Worm (Caenorhabditis elegans) whole organism, L2 larva: ENCODE results near the gene T22B7.22.

ENCODE experiments used
- C34F6.9 ChIP-seq: fragments of 150-350 bp; optimal IDR thresholded peaks from 2 replicates; lab custom pipeline; 2014; ENCODE audit warnings: missing biosample characterization, missing genetic modification characterization
- F13H6.1 ChIP-seq: sonication (generic microtip); optimal IDR thresholded peaks from 2 replicates; lab custom pipeline; 2016; ENCODE audit warnings: missing genetic modification characterization, missing compliant biosample characterization
- R02D3.7 ChIP-seq: fragments of 150-350 bp; optimal IDR thresholded peaks from 2 replicates; lab custom pipeline; 2014; ENCODE audit warnings: missing biosample characterization, missing genetic modification characterization
- Y55F3AM.14 ChIP-seq: fragments of 200-800 bp; sonication (Bioruptor generic); optimal IDR thresholded peaks from 2 replicates; lab custom pipeline; 2018; ENCODE audit warnings: mild to moderate bottlenecking, missing genetic modification characterization, missing compliant biosample characterization
- ZK546.5 ChIP-seq: sonication (generic microtip); optimal IDR thresholded peaks from 2 replicates; lab custom pipeline; 2017; ENCODE audit warnings: missing biosample characterization, missing genetic modification characterization
- alr-1 ChIP-seq: fragments of 150-350 bp; optimal IDR thresholded peaks from 2 replicates; lab custom pipeline; 2014; ENCODE audit warnings: missing biosample characterization, missing genetic modification characterization
- aly-2 ChIP-seq: fragments of 150-350 bp; optimal IDR thresholded peaks from 2 replicates; lab custom pipeline; 2014; ENCODE audit warnings: missing biosample characterization, missing genetic modification characterization
- ama-1 ChIP-seq: fragments of 150-350 bp; optimal IDR thresholded peaks from 2 replicates; lab custom pipeline; 2018; ENCODE audit warnings: inconsistent platforms
- blmp-1 ChIP-seq: sonication (generic microtip); optimal IDR thresholded peaks from 2 replicates; lab custom pipeline; 2017; ENCODE audit warnings: missing genetic modification characterization, mild to moderate bottlenecking, missing compliant biosample characterization, antibody characterized with exemption, moderate library complexity; ENCODE audit not compliant: insufficient read depth
- ceh-16 ChIP-seq: fragments of 150-350 bp; optimal IDR thresholded peaks from 2 replicates; lab custom pipeline; 2014; ENCODE audit warnings: missing biosample characterization, missing genetic modification characterization
- ceh-82 ChIP-seq: fragments of 150-350 bp; optimal IDR thresholded peaks from 2 replicates; lab custom pipeline; 2014; ENCODE audit warnings: missing biosample characterization, missing genetic modification characterization
- crh-2 ChIP-seq: sonication (generic microtip); optimal IDR thresholded peaks from 2 replicates; lab custom pipeline; 2017; ENCODE audit warnings: missing biosample characterization, missing genetic modification characterization
- dmd-4 ChIP-seq: sonication (generic microtip); optimal IDR thresholded peaks from 2 replicates; lab custom pipeline; 2017; ENCODE audit warnings: missing biosample characterization, missing genetic modification characterization
- egl-27 ChIP-seq: sonication (generic microtip); optimal IDR thresholded peaks from 3 replicates; lab custom pipeline; 2017; ENCODE audit warnings: missing biosample characterization, missing genetic modification reagents, missing genetic modification characterization
- elt-1 ChIP-seq: fragments of 150-350 bp; optimal IDR thresholded peaks from 2 replicates; lab custom pipeline; 2014; ENCODE audit warnings: missing biosample characterization, missing genetic modification characterization
- elt-3 ChIP-seq: sonication (generic microtip); optimal IDR thresholded peaks from 2 replicates; lab custom pipeline; 2017; ENCODE audit warnings: missing biosample characterization, missing genetic modification characterization
- fos-1 ChIP-seq: fragments of 150-350 bp; optimal IDR thresholded peaks from 2 replicates; lab custom pipeline; 2014; ENCODE audit warnings: missing biosample characterization, missing genetic modification characterization
- gmeb-1 ChIP-seq: fragments of 150-350 bp; optimal IDR thresholded peaks from 2 replicates; lab custom pipeline; 2014; ENCODE audit warnings: missing biosample characterization, missing genetic modification characterization
- lin-11 ChIP-seq: fragments of 150-350 bp; sonication (generic microtip); optimal IDR thresholded peaks from 2 replicates; lab custom pipeline; 2014; ENCODE audit warnings: missing biosample characterization, missing genetic modification characterization, inconsistent platforms, mixed read lengths
- lin-13 ChIP-seq: fragments of 150-350 bp; optimal IDR thresholded peaks from 2 replicates; lab custom pipeline; 2014; ENCODE audit warnings: missing biosample characterization, missing genetic modification reagents, missing genetic modification characterization
- lin-39 ChIP-seq: fragments of 150-350 bp; optimal IDR thresholded peaks from 2 replicates; lab custom pipeline; 2014; ENCODE audit warnings: missing biosample characterization, missing genetic modification reagents, missing genetic modification characterization
- lsy-2 ChIP-seq, 2 experiments: fragments of 150-350 bp in 1 of 2; sonication (generic microtip) in 1 of 2; optimal IDR thresholded peaks; 2 replicates each; lab custom pipeline; 2014 to 2017; ENCODE audit warnings: missing biosample characterization in 2 of 2, missing genetic modification characterization in 2 of 2
- mab-5 ChIP-seq: fragments of 150-350 bp; optimal IDR thresholded peaks from 2 replicates; lab custom pipeline; 2014; ENCODE audit warnings: missing biosample characterization, missing genetic modification characterization
- mbf-1 ChIP-seq: sonication (generic microtip); optimal IDR thresholded peaks from 2 replicates; lab custom pipeline; 2017; ENCODE audit warnings: missing biosample characterization, missing genetic modification characterization
- mdl-1 ChIP-seq, 2 experiments: fragments of 150-350 bp in 1 of 2; sonication (generic microtip) in 1 of 2; optimal IDR thresholded peaks; 2 replicates each; lab custom pipeline; 2017; ENCODE audit warnings: missing biosample characterization in 2 of 2, missing genetic modification characterization in 2 of 2
- nhr-10 ChIP-seq: sonication (generic microtip); optimal IDR thresholded peaks from 2 replicates; lab custom pipeline; 2017; ENCODE audit warnings: missing biosample characterization, missing genetic modification characterization
- nhr-11 ChIP-seq: fragments of 150-350 bp; optimal IDR thresholded peaks from 2 replicates; lab custom pipeline; 2014; ENCODE audit warnings: missing biosample characterization, missing genetic modification characterization
- nhr-12 ChIP-seq: fragments of 150-350 bp; optimal IDR thresholded peaks from 2 replicates; lab custom pipeline; 2014; ENCODE audit warnings: missing biosample characterization, missing genetic modification characterization
- nhr-129 ChIP-seq: fragments of 150-350 bp; optimal IDR thresholded peaks from 2 replicates; lab custom pipeline; 2014; ENCODE audit warnings: missing biosample characterization, missing genetic modification characterization
- nhr-21 ChIP-seq: fragments of 150-350 bp; optimal IDR thresholded peaks from 2 replicates; lab custom pipeline; 2014; ENCODE audit warnings: missing biosample characterization, missing genetic modification characterization
- nhr-23 ChIP-seq: fragments of 150-350 bp; optimal IDR thresholded peaks from 2 replicates; lab custom pipeline; 2014; ENCODE audit warnings: missing biosample characterization, missing genetic modification reagents, missing genetic modification characterization
- nhr-237 ChIP-seq: fragments of 150-350 bp; optimal IDR thresholded peaks from 2 replicates; lab custom pipeline; 2014; ENCODE audit warnings: missing biosample characterization, missing genetic modification characterization
- nhr-25 ChIP-seq: fragments of 150-350 bp; sonication (generic microtip); optimal IDR thresholded peaks from 3 replicates; lab custom pipeline; 2014; ENCODE audit warnings: missing biosample characterization, missing genetic modification characterization
- nhr-6 ChIP-seq: fragments of 150-350 bp; optimal IDR thresholded peaks from 2 replicates; lab custom pipeline; 2014; ENCODE audit warnings: missing biosample characterization, missing genetic modification characterization
- nhr-77 ChIP-seq: fragments of 150-350 bp; optimal IDR thresholded peaks from 2 replicates; lab custom pipeline; 2014; ENCODE audit warnings: missing biosample characterization, missing genetic modification characterization
- peb-1 ChIP-seq: fragments of 150-350 bp; optimal IDR thresholded peaks from 2 replicates; lab custom pipeline; 2014; ENCODE audit warnings: missing biosample characterization, missing genetic modification characterization
- sem-4 ChIP-seq: fragments of 150-350 bp; optimal IDR thresholded peaks from 2 replicates; lab custom pipeline; 2014; ENCODE audit warnings: missing biosample characterization, missing genetic modification reagents, missing genetic modification characterization
- skn-1 ChIP-seq: sonication (generic microtip); optimal IDR thresholded peaks from 2 replicates; lab custom pipeline; 2017; ENCODE audit warnings: missing biosample characterization, missing genetic modification characterization
- sma-3 ChIP-seq: sonication (generic microtip); optimal IDR thresholded peaks from 2 replicates; lab custom pipeline; 2016; ENCODE audit warnings: missing genetic modification reagents, missing genetic modification characterization, missing compliant biosample characterization
- sma-9 ChIP-seq, 2 experiments: fragments of 150-350 bp in 1 of 2; sonication (generic microtip) in 1 of 2; optimal IDR thresholded peaks; 2 replicates each; lab custom pipeline; 2014 to 2016; ENCODE audit warnings: missing genetic modification characterization in 2 of 2, mild to moderate bottlenecking in 1 of 2, missing biosample characterization in 1 of 2, missing compliant biosample characterization in 1 of 2, missing genetic modification reagents in 1 of 2, moderate library complexity in 1 of 2
- snpc-4 ChIP-seq: fragments of 150-350 bp; optimal IDR thresholded peaks from 2 replicates; lab custom pipeline; 2014; ENCODE audit warnings: missing biosample characterization, missing genetic modification characterization
- unc-39 ChIP-seq: fragments of 150-350 bp; optimal IDR thresholded peaks from 2 replicates; lab custom pipeline; 2014; ENCODE audit warnings: missing biosample characterization, missing genetic modification characterization
- unc-55 ChIP-seq: fragments of 150-350 bp; sonication (generic microtip); optimal IDR thresholded peaks from 3 replicates; lab custom pipeline; 2014; ENCODE audit warnings: missing biosample characterization, missing genetic modification reagents, missing genetic modification characterization
- unc-62 ChIP-seq: fragments of 150-350 bp; optimal IDR thresholded peaks from 2 replicates; lab custom pipeline; 2014; ENCODE audit warnings: missing biosample characterization, missing genetic modification reagents, missing genetic modification characterization
- zag-1 ChIP-seq: fragments of 150-350 bp; optimal IDR thresholded peaks from 2 replicates; lab custom pipeline; 2014; ENCODE audit warnings: missing biosample characterization, missing genetic modification characterization
- ztf-1 ChIP-seq: fragments of 200-800 bp; sonication (Bioruptor generic); conservative IDR thresholded peaks from 2 replicates; pipeline ENCODE4 v1.3.6; 2022; ENCODE audit warnings: missing genetic modification characterization, missing compliant biosample characterization
- ztf-11 ChIP-seq: sonication (generic microtip); optimal IDR thresholded peaks from 2 replicates; lab custom pipeline; 2017; ENCODE audit warnings: missing biosample characterization, missing genetic modification characterization
- ztf-4 ChIP-seq: fragments of 150-350 bp; optimal IDR thresholded peaks from 2 replicates; lab custom pipeline; 2014; ENCODE audit warnings: missing biosample characterization, missing genetic modification characterization

T22B7.22 gene

ce11 chrX:5621793-5622192 is 38.0 kb upstream of the T22B7.22 start:
- TF ChIP-seq nhr-21, result no peak
- TF ChIP-seq nhr-237 (tag; lab: Kevin White, UChicago), result no peak
- no peak for TF ChIP-seq skn-1 (tag; lab: Kevin White, UChicago)
- no peak for TF ChIP-seq unc-62
- no peak for TF ChIP-seq sma-3 (GFP tag; lab: Kevin White, UChicago)
- no peak for TF ChIP-seq C34F6.9 (tag; lab: Kevin White, UChicago)
- no peak for TF ChIP-seq nhr-129
- no peak for TF ChIP-seq crh-2
- no peak for TF ChIP-seq sma-9 (GFP tag; optimal IDR thresholded peaks at IDR 0.05; lab: Kevin White, UChicago)
- TF ChIP-seq sma-9 (tag; optimal IDR thresholded peaks at IDR 0.05; lab: Kevin White, UChicago), result no peak
- TF ChIP-seq lin-13 (GFP tag; lab: Kevin White, UChicago), result no peak
- no peak for TF ChIP-seq nhr-12 (tag; lab: Kevin White, UChicago)
- no peak for TF ChIP-seq nhr-10 (tag; lab: Kevin White, UChicago)
- no peak for TF ChIP-seq unc-39

- TF ChIP-seq nhr-25 (tag; lab: Kevin White, UChicago), result peak; percentile 61
- no peak for TF ChIP-seq R02D3.7 (tag; lab: Kevin White, UChicago)
- TF ChIP-seq snpc-4 (tag; lab: Kevin White, UChicago), result no peak
- TF ChIP-seq mab-5 (tag; lab: Kevin White, UChicago), result no peak
- TF ChIP-seq zag-1 (tag; lab: Kevin White, UChicago), result no peak
- no peak for TF ChIP-seq skn-1 (tag; lab: Kevin White, UChicago)
- TF ChIP-seq unc-62, result no peak
- no peak for TF ChIP-seq aly-2 (tag; lab: Kevin White, UChicago)
- no peak for TF ChIP-seq lin-13 (GFP tag; lab: Kevin White, UChicago)
- TF ChIP-seq nhr-11 (tag; lab: Kevin White, UChicago), result no peak
- peak; percentile 52 for TF ChIP-seq sma-3 (GFP tag; lab: Kevin White, UChicago)
- TF ChIP-seq mdl-1 (tag; optimal IDR thresholded peaks at IDR 0.05; lab: Kevin White, UChicago), result peak; percentile 48 to 61
- TF ChIP-seq unc-39, result no peak
- TF ChIP-seq egl-27 (tag; lab: Kevin White, UChicago), result no peak
- TF ChIP-seq ceh-82 (tag; lab: Kevin White, UChicago), result no peak
- TF ChIP-seq nhr-6 (tag; lab: Kevin White, UChicago), result no peak
- TF ChIP-seq elt-1, result no peak
- TF ChIP-seq nhr-21, result peak; percentile 85
- TF ChIP-seq nhr-12 (tag; lab: Kevin White, UChicago), result no peak
- no peak for TF ChIP-seq ZK546.5
- no peak for TF ChIP-seq ztf-4
- no peak for TF ChIP-seq crh-2
- TF ChIP-seq gmeb-1 (tag; lab: Kevin White, UChicago), result peak; percentile 52
- peak; percentile 90 for TF ChIP-seq sma-9 (GFP tag; optimal IDR thresholded peaks at IDR 0.05; lab: Kevin White, UChicago)
- no peak for TF ChIP-seq sma-9 (tag; optimal IDR thresholded peaks at IDR 0.05; lab: Kevin White, UChicago)
- no peak for TF ChIP-seq lin-39
- no peak for TF ChIP-seq nhr-77
- TF ChIP-seq nhr-23 (tag; lab: Kevin White, UChicago), result no peak
- peak; percentile 43 for TF ChIP-seq Y55F3AM.14 (GFP tag; lab: Kevin White, UChicago)
- TF ChIP-seq sem-4 (tag; lab: Kevin White, UChicago), result no peak
- TF ChIP-seq lin-11 (tag; lab: Kevin White, UChicago), result no peak
- no peak for TF ChIP-seq mbf-1 (tag; lab: Kevin White, UChicago)
- no peak for TF ChIP-seq ztf-1 (GFP tag; lab: Robert Waterston, UW)
- TF ChIP-seq F13H6.1, result peak; percentile 5
- TF ChIP-seq nhr-237 (tag; lab: Kevin White, UChicago), result no peak
- TF ChIP-seq C34F6.9 (tag; lab: Kevin White, UChicago), result no peak
- no peak for TF ChIP-seq nhr-10 (tag; lab: Kevin White, UChicago)
- TF ChIP-seq dmd-4 (tag; lab: Kevin White, UChicago), result no peak
- TF ChIP-seq unc-55, result no peak
- TF ChIP-seq peb-1 (tag; lab: Kevin White, UChicago), result no peak
- TF ChIP-seq ztf-11 (tag; lab: Kevin White, UChicago), result no peak
- no peak for TF ChIP-seq ceh-16 (tag; lab: Kevin White, UChicago)
- TF ChIP-seq nhr-129, result no peak
- TF ChIP-seq lsy-2 (tag; optimal IDR thresholded peaks at IDR 0.05; lab: Kevin White, UChicago), result peak in 1 of 2 experiments; percentile 7
- no peak for TF ChIP-seq ama-1 (lab: Kevin White, UChicago)
- TF ChIP-seq alr-1, result no peak
- no peak for TF ChIP-seq elt-3 (tag; lab: Kevin White, UChicago)
- no peak for TF ChIP-seq fos-1 (tag; lab: Kevin White, UChicago)
- peak; percentile 40 for TF ChIP-seq blmp-1 (tag; lab: Kevin White, UChicago)
These were observed 31.3 kb upstream of the T22B7.22 start for ce11 chrX:5628432-5628977.
